Fruit fly (Drosophila melanogaster) whole organism, embryonic: ENCODE results near the gene CG32939.

Experiments used
- ATbp ChIP-seq: fragments of 200-800 bp; sonication (Bioruptor generic); optimal IDR thresholded peaks from 2 replicates; lab custom pipeline; 2017; ENCODE audit warnings: missing biosample characterization, mild to moderate bottlenecking, missing genetic modification characterization, missing genetic modification reagents
- Asciz ChIP-seq: fragments of 200-800 bp; sonication (Bioruptor generic); optimal IDR thresholded peaks from 2 replicates; lab custom pipeline; 2017; ENCODE audit warnings: missing biosample characterization, mild to moderate bottlenecking, missing genetic modification characterization, missing genetic modification reagents
- BEAF-32 ChIP-seq: fragments of 200-800 bp; sonication (Bioruptor generic); optimal IDR thresholded peaks from 3 replicates; lab custom pipeline; 2017; ENCODE audit warnings: missing biosample characterization, missing genetic modification characterization, mild to moderate bottlenecking, moderate library complexity, missing genetic modification reagents
- CG10147 ChIP-seq: fragments of 200-800 bp; sonication (Bioruptor generic); optimal IDR thresholded peaks from 2 replicates; lab custom pipeline; 2019; ENCODE audit warnings: missing biosample characterization, mild to moderate bottlenecking, missing genetic modification characterization, moderate library complexity
- CG1024 ChIP-seq: fragments of 200-800 bp; sonication (Bioruptor generic); IDR thresholded peaks from 2 replicates; pipeline ENCODE4 v1.3.6; 2022; ENCODE audit warnings: missing biosample characterization, missing genetic modification characterization
- CG11504 ChIP-seq: fragments of 200-800 bp; sonication (Bioruptor generic); optimal IDR thresholded peaks from 3 replicates; lab custom pipeline; 2019; ENCODE audit warnings: missing biosample characterization, mild to moderate bottlenecking, missing genetic modification characterization, moderate library complexity
- CG12071 ChIP-seq: fragments of 200-800 bp; sonication (Bioruptor generic); optimal IDR thresholded peaks from 3 replicates; lab custom pipeline; 2018; ENCODE audit warnings: missing biosample characterization, mild to moderate bottlenecking, missing genetic modification characterization
- CG12236 ChIP-seq: fragments of 200-800 bp; sonication (Bioruptor generic); optimal IDR thresholded peaks from 2 replicates; lab custom pipeline; 2016; ENCODE audit warnings: missing biosample characterization, missing genetic modification characterization
- CG12659 ChIP-seq: fragments of 200-800 bp; sonication (Bioruptor generic); optimal IDR thresholded peaks from 3 replicates; lab custom pipeline; 2017; ENCODE audit warnings: mild to moderate bottlenecking, missing biosample characterization, missing genetic modification reagents, missing genetic modification characterization
- CG13123 ChIP-seq: fragments of 200-800 bp; sonication (Bioruptor generic); optimal IDR thresholded peaks from 2 replicates; lab custom pipeline; 2016; ENCODE audit warnings: missing biosample characterization, missing genetic modification characterization
- CG14667 ChIP-seq: fragments of 200-800 bp; sonication (Bioruptor generic); IDR thresholded peaks from 2 replicates; pipeline ENCODE4 v1.3.6; 2022; ENCODE audit warnings: missing biosample characterization, missing genetic modification characterization
- CG15011 ChIP-seq: fragments of 200-800 bp; sonication (Bioruptor generic); optimal IDR thresholded peaks from 3 replicates; lab custom pipeline; 2018; ENCODE audit warnings: missing biosample characterization, mild to moderate bottlenecking, missing genetic modification characterization
- CG16815 ChIP-seq: fragments of 200-800 bp; sonication (Bioruptor generic); optimal IDR thresholded peaks from 3 replicates; lab custom pipeline; 2017; ENCODE audit warnings: missing biosample characterization, mild to moderate bottlenecking, missing genetic modification characterization
- CG1832 ChIP-seq: fragments of 200-800 bp; sonication (Bioruptor generic); optimal IDR thresholded peaks from 2 replicates; lab custom pipeline; 2017; ENCODE audit warnings: missing biosample characterization, mild to moderate bottlenecking, missing genetic modification characterization, inconsistent platforms
- CG18476 ChIP-seq: fragments of 200-800 bp; sonication (Bioruptor generic); optimal IDR thresholded peaks from 2 replicates; lab custom pipeline; 2016; ENCODE audit warnings: missing biosample characterization, mild to moderate bottlenecking, missing genetic modification characterization
- CG18599 ChIP-seq: fragments of 200-800 bp; sonication (Bioruptor generic); optimal IDR thresholded peaks from 3 replicates; lab custom pipeline; 2017; ENCODE audit warnings: missing biosample characterization, missing genetic modification characterization, mild to moderate bottlenecking, moderate library complexity, missing genetic modification reagents
- CG2875 ChIP-seq: fragments of 200-800 bp; sonication (Bioruptor generic); optimal IDR thresholded peaks from 2 replicates; lab custom pipeline; 2017; ENCODE audit warnings: missing biosample characterization, mild to moderate bottlenecking, missing genetic modification characterization, missing genetic modification reagents
- CG2889 ChIP-seq: fragments of 200-800 bp; sonication (Bioruptor generic); IDR thresholded peaks from 3 replicates; pipeline ENCODE4 v1.3.6; 2022; ENCODE audit warnings: missing biosample characterization, missing genetic modification characterization
- CG3163 ChIP-seq: fragments of 200-800 bp; sonication (Bioruptor generic); optimal IDR thresholded peaks from 3 replicates; lab custom pipeline; 2016; ENCODE audit warnings: missing biosample characterization, missing genetic modification characterization
- CG6791 ChIP-seq: fragments of 200-800 bp; sonication (Bioruptor generic); IDR thresholded peaks from 3 replicates; pipeline ENCODE4 v1.3.6; 2022; ENCODE audit warnings: missing biosample characterization, missing genetic modification characterization; ENCODE audit not compliant: partially characterized antibody
- CG6854 ChIP-seq: fragments of 200-800 bp; sonication (Bioruptor generic); optimal IDR thresholded peaks from 3 replicates; lab custom pipeline; 2017; ENCODE audit warnings: missing biosample characterization, mild to moderate bottlenecking, missing genetic modification characterization
- CG7786 ChIP-seq: fragments of 200-800 bp; sonication (Bioruptor generic); optimal IDR thresholded peaks from 2 replicates; lab custom pipeline; 2016; ENCODE audit warnings: missing biosample characterization, missing genetic modification characterization
- CG9437 ChIP-seq: fragments of 200-800 bp; sonication (Bioruptor generic); optimal IDR thresholded peaks from 2 replicates; lab custom pipeline; 2018; ENCODE audit warnings: missing biosample characterization, mild to moderate bottlenecking, missing genetic modification characterization
- D19B ChIP-seq: fragments of 200-800 bp; sonication (Bioruptor generic); optimal IDR thresholded peaks from 2 replicates; lab custom pipeline; 2017; ENCODE audit warnings: missing biosample characterization, mild to moderate bottlenecking, missing genetic modification characterization
- Dip3 ChIP-seq: fragments of 200-800 bp; sonication (Bioruptor generic); optimal IDR thresholded peaks from 3 replicates; lab custom pipeline; 2016; ENCODE audit warnings: missing biosample characterization, missing genetic modification characterization
- Dp ChIP-seq: fragments of 200-800 bp; sonication (Bioruptor generic); optimal IDR thresholded peaks from 2 replicates; lab custom pipeline; 2018; ENCODE audit warnings: missing biosample characterization, mild to moderate bottlenecking, missing genetic modification characterization, moderate library complexity
- Dref ChIP-seq: fragments of 200-800 bp; sonication (Bioruptor generic); IDR thresholded peaks from 2 replicates; pipeline ENCODE4 v1.3.6; 2022; ENCODE audit warnings: missing biosample characterization, missing genetic modification characterization
- Elba2 ChIP-seq: fragments of 200-800 bp; sonication (Bioruptor generic); optimal IDR thresholded peaks from 3 replicates; lab custom pipeline; 2016; ENCODE audit warnings: missing biosample characterization, missing genetic modification characterization
- Ets65A ChIP-seq: fragments of 200-800 bp; sonication (Bioruptor generic); peaks from one replicate; lab custom pipeline; 2016; ENCODE audit warnings: missing biosample characterization, missing genetic modification characterization
- Fer2 ChIP-seq: fragments of 200-800 bp; sonication (Bioruptor generic); optimal IDR thresholded peaks from 2 replicates; lab custom pipeline; 2018; ENCODE audit warnings: missing biosample characterization, mild to moderate bottlenecking, missing genetic modification characterization, moderate library complexity
- NC2α ChIP-seq: fragments of 200-800 bp; sonication (Bioruptor generic); optimal IDR thresholded peaks from 2 replicates; lab custom pipeline; 2016; ENCODE audit warnings: missing biosample characterization, missing genetic modification characterization
- Nf-YA ChIP-seq: fragments of 200-800 bp; sonication (Bioruptor generic); IDR thresholded peaks from 2 replicates; pipeline ENCODE4 v1.3.6; 2022; ENCODE audit warnings: missing biosample characterization, missing genetic modification characterization
- Opbp ChIP-seq: fragments of 200-800 bp; sonication (Bioruptor generic); IDR thresholded peaks from 3 replicates; pipeline ENCODE4 v1.3.6; 2022; ENCODE audit warnings: missing biosample characterization, missing genetic modification characterization; ENCODE audit not compliant: partially characterized antibody
- Sox102F ChIP-seq: fragments of 200-800 bp; sonication (Bioruptor generic); optimal IDR thresholded peaks from 2 replicates; lab custom pipeline; 2018; ENCODE audit warnings: missing biosample characterization, mild to moderate bottlenecking, missing genetic modification characterization, moderate library complexity
- Spps ChIP-seq: fragments of 200-800 bp; sonication (Bioruptor generic); optimal IDR thresholded peaks from 2 replicates; lab custom pipeline; 2018; ENCODE audit warnings: missing biosample characterization, mild to moderate bottlenecking, missing genetic modification characterization
- TFAM ChIP-seq: fragments of 200-800 bp; sonication (Bioruptor generic); optimal IDR thresholded peaks from 2 replicates; lab custom pipeline; 2017; ENCODE audit warnings: missing biosample characterization, missing genetic modification characterization, inconsistent platforms
- dimm ChIP-seq: fragments of 200-800 bp; sonication (Bioruptor generic); IDR thresholded peaks from 2 replicates; pipeline ENCODE4 v1.3.6; 2022; ENCODE audit warnings: missing biosample characterization, missing genetic modification characterization
- insv ChIP-seq, 2 experiments: fragments of 200-800 bp; sonication (Bioruptor generic); optimal IDR thresholded peaks; 3 replicates each; lab custom pipeline; 2016 to 2018; ENCODE audit warnings: missing biosample characterization in 2 of 2, missing genetic modification characterization in 2 of 2
- mirr ChIP-seq: fragments of 200-800 bp; sonication (Bioruptor generic); optimal IDR thresholded peaks from 3 replicates; lab custom pipeline; 2018; ENCODE audit warnings: missing biosample characterization, mild to moderate bottlenecking, missing genetic modification characterization
- mld ChIP-seq: fragments of 200-800 bp; sonication (Bioruptor generic); IDR thresholded peaks from 3 replicates; pipeline ENCODE4 v1.3.6; 2022; ENCODE audit warnings: missing biosample characterization, missing genetic modification characterization; ENCODE audit not compliant: partially characterized antibody
- oc ChIP-seq: fragments of 200-800 bp; sonication (Bioruptor generic); optimal IDR thresholded peaks from 2 replicates; lab custom pipeline; 2018; ENCODE audit warnings: missing biosample characterization, mild to moderate bottlenecking, missing genetic modification characterization, moderate library complexity
- org-1 ChIP-seq: fragments of 200-800 bp; sonication (Bioruptor generic); optimal IDR thresholded peaks from 2 replicates; lab custom pipeline; 2017; ENCODE audit warnings: missing biosample characterization, missing genetic modification characterization
- pnt ChIP-seq: fragments of 200-800 bp; sonication (Bioruptor generic); optimal IDR thresholded peaks from 3 replicates; lab custom pipeline; 2016; ENCODE audit warnings: missing biosample characterization, missing genetic modification characterization
- scrt ChIP-seq: fragments of 200-800 bp; sonication (Bioruptor generic); optimal IDR thresholded peaks from 2 replicates; lab custom pipeline; 2018; ENCODE audit warnings: missing biosample characterization, mild to moderate bottlenecking, missing genetic modification characterization, moderate library complexity
- seq ChIP-seq: fragments of 200-800 bp; sonication (Bioruptor generic); IDR thresholded peaks from 2 replicates; pipeline ENCODE4 v1.3.6; 2022; ENCODE audit warnings: missing biosample characterization, missing genetic modification characterization
- sim ChIP-seq: fragments of 200-800 bp; sonication (Bioruptor generic); IDR thresholded peaks from 2 replicates; pipeline ENCODE4 v1.3.6; 2022; ENCODE audit warnings: missing biosample characterization, missing genetic modification characterization
- sr ChIP-seq: fragments of 200-800 bp; sonication (Bioruptor generic); IDR thresholded peaks from 3 replicates; pipeline ENCODE4 v1.3.6; 2022; ENCODE audit warnings: missing biosample characterization, missing genetic modification characterization
- tgo ChIP-seq: fragments of 200-800 bp; sonication (Bioruptor generic); IDR thresholded peaks from 3 replicates; pipeline ENCODE4 v1.3.6; 2022; ENCODE audit warnings: missing biosample characterization, missing genetic modification characterization
- trh ChIP-seq: fragments of 200-800 bp; sonication (Bioruptor generic); optimal IDR thresholded peaks from 2 replicates; lab custom pipeline; 2016; ENCODE audit warnings: missing biosample characterization, missing genetic modification characterization
- wek ChIP-seq: fragments of 200-800 bp; sonication (Bioruptor generic); optimal IDR thresholded peaks from 3 replicates; lab custom pipeline; 2018; ENCODE audit warnings: missing biosample characterization, mild to moderate bottlenecking, missing genetic modification characterization, moderate library complexity
- zfh1 ChIP-seq: fragments of 200-800 bp; sonication (Bioruptor generic); IDR thresholded peaks from 3 replicates; pipeline ENCODE4 v1.3.6; 2022; ENCODE audit warnings: missing biosample characterization, missing genetic modification characterization

Gene CG32939

dm6 chr3R:9674968-9675573 is 17.8 kb upstream of the CG32939 start, which contains the start of gene Nepl12 (continued):
- TF ChIP-seq CG2889 (no peak), CG14667 (no peak), oc (no peak), dimm (no peak), tgo (no peak), Dip3 (GFP tag; lab: Kevin White, UChicago) (peak; percentile 19), sr (GFP tag; lab: Robert Waterston, UW) (no peak), CG18599 (GFP tag; lab: Kevin White, UChicago) (no peak), Dref (no peak), CG3163 (GFP tag; lab: Kevin White, UChicago) (no peak), Dp (GFP tag; lab: Kevin White, UChicago) (no peak), zfh1 (GFP tag; lab: Robert Waterston, UW) (no peak), TFAM (GFP tag; lab: Kevin White, UChicago) (no peak), CG9437 (GFP tag; lab: Kevin White, UChicago) (no peak), scrt (peak; percentile 77), CG2875 (GFP tag; lab: Kevin White, UChicago) (no peak), mld (GFP tag; lab: Robert Waterston, UW) (no peak), mirr (peak; percentile 48), CG10147 (GFP tag; lab: Kevin White, UChicago) (no peak), CG12071 (GFP tag; lab: Kevin White, UChicago) (no peak), seq (no peak), Nf-YA (GFP tag; lab: Robert Waterston, UW) (no peak), ATbp (no peak), org-1 (GFP tag; lab: Kevin White, UChicago) (peak; percentile 36), NC2α (GFP tag; lab: Kevin White, UChicago) (no peak), Elba2 (GFP tag; lab: Kevin White, UChicago) (no peak), CG12659 (GFP tag; lab: Kevin White, UChicago) (no peak), BEAF-32 (GFP tag; lab: Kevin White, UChicago) (no peak), Ets65A (GFP tag; lab: Kevin White, UChicago) (no peak), CG13123 (GFP tag; lab: Kevin White, UChicago) (no peak), CG6854 (peak; percentile 5), Asciz (no peak), Fer2 (tag; lab: Kevin White, UChicago) (no peak), Spps (tag; lab: Kevin White, UChicago) (no peak), CG7786 (peak; percentile 39), sim (GFP tag; lab: Robert Waterston, UW) (no peak), CG1024 (no peak), pnt (GFP tag; lab: Kevin White, UChicago) (peak; percentile 49), CG15011 (GFP tag; lab: Kevin White, UChicago) (no peak), Opbp (GFP tag; lab: Robert Waterston, UW) (no peak), CG11504 (no peak), D19B (no peak), wek (peak; percentile 28), CG6791 (GFP tag; lab: Robert Waterston, UW) (no peak), trh (no peak), Sox102F (GFP tag; lab: Kevin White, UChicago) (no peak), CG12236 (GFP tag; lab: Kevin White, UChicago) (no peak), CG1832 (GFP tag; lab: Kevin White, UChicago) (no peak), CG16815 (GFP tag; lab: Kevin White, UChicago) (peak; percentile 23), CG18476 (GFP tag; lab: Kevin White, UChicago) (no peak), insv (GFP tag; optimal IDR thresholded peaks at IDR 0.05; lab: Kevin White, UChicago) (no peak)
